Fruit fly (Drosophila melanogaster): ENCODE data around the gene CG18599.
A peak's percentile ranks its signal among the peaks of the same experiment; 100 is the strongest.

Gene CG18599

DNA sequence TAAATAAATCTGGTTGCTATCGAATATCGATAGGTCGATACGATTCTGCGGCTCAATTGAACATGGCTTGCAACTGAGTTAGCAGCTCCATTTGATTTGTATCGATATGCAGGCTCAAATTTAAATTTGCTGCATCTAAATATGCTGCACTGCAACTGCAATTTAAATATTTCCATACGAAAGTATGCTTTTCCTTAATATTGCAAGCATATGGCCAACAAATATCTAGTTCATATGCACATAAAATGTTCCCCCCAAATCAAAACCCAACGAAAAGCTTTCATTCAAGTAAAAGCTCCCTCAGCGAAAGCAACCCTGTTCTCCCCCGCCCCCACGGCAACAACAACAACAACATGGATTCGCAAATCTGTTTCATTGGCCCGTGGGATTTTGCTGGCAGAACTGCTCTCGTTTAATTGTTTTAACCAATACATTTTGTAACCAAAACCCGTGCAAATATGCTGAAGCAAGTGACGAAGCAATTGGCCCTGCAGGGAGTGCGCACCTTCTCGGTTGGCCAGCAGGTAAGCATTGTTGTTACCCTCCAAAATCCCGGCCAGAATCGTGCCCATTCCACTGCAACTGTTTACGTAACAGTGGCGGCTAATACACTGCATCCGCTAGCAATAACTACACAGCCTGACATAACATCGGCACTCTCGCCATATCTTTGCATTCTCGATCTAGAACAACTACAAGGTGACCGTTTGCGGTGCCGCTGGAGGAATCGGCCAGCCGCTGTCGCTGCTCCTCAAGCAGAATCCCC is 41.4 kb upstream of the CG18599 start, which contains the start of the genes CG7168 and Mdh2 (continued):
- no peak for TF ChIP-seq prd (optimal IDR thresholded peaks at IDR 0.05)
- TF ChIP-seq prd (GFP tag; IDR thresholded peaks at IDR 0.05) = no peak
- no peak for TF ChIP-seq CG18476 (GFP tag; optimal IDR thresholded peaks at IDR 0.05)
- 0 out of 2 replicates have a peak, but pooled peaks have one; percentile 43 for TF ChIP-seq vvl (GFP tag; IDR thresholded peaks at IDR 0.05)
- no peak for TF ChIP-seq ewg (GFP tag; optimal IDR thresholded peaks at IDR 0.05)
- peak; percentile 40 for TF ChIP-seq lab (GFP tag; optimal IDR thresholded peaks at IDR 0.05)
- no peak for TF ChIP-seq CG14667 (GFP tag; IDR thresholded peaks at IDR 0.05)
- no peak for TF ChIP-seq CG4328 (GFP tag; optimal IDR thresholded peaks at IDR 0.05)
- no peak for TF ChIP-seq Hr3 (GFP tag; optimal IDR thresholded peaks at IDR 0.05)
- TF ChIP-seq fd102C (GFP tag; optimal IDR thresholded peaks at IDR 0.05) = no peak
- TF ChIP-seq CG10321 (GFP tag; IDR thresholded peaks at IDR 0.05) = no peak
- peak; percentile 83 for TF ChIP-seq Sry-δ (GFP tag; optimal IDR thresholded peaks at IDR 0.05)
- no peak for TF ChIP-seq NfI (GFP tag; optimal IDR thresholded peaks at IDR 0.05)
- TF ChIP-seq fu2 (GFP tag; optimal IDR thresholded peaks at IDR 0.05) = no peak
- TF ChIP-seq CG11504 (tag; optimal IDR thresholded peaks at IDR 0.05) = peak; percentile 2
- no peak for TF ChIP-seq CG13894 (tag; optimal IDR thresholded peaks at IDR 0.05)
- peak; percentile 71 for TF ChIP-seq sens (GFP tag)
- TF ChIP-seq Bteb2 (GFP tag; optimal IDR thresholded peaks at IDR 0.05) = no peak
- no peak for TF ChIP-seq CG10979 (tag; optimal IDR thresholded peaks at IDR 0.05)
- TF ChIP-seq Lim3 (GFP tag; IDR thresholded peaks at IDR 0.05) = no peak
- TF ChIP-seq CG7963 (GFP tag; IDR thresholded peaks at IDR 0.05; ENCODE audit: partially characterized antibody) = peak; percentile 90
- TF ChIP-seq CG11723 (GFP tag; optimal IDR thresholded peaks at IDR 0.05) = no peak
- TF ChIP-seq CG34376 (GFP tag; optimal IDR thresholded peaks at IDR 0.05) = peak; percentile 12
- peak; percentile 15 for TF ChIP-seq CG15601 (tag; optimal IDR thresholded peaks at IDR 0.05)
- TF ChIP-seq CG11247 (GFP tag; IDR thresholded peaks at IDR 0.05) = no peak
- no peak for TF ChIP-seq CG12071 (GFP tag; optimal IDR thresholded peaks at IDR 0.05)
- TF ChIP-seq CG6813 (GFP tag; optimal IDR thresholded peaks at IDR 0.05) = no peak
- TF ChIP-seq gem (tag; optimal IDR thresholded peaks at IDR 0.05) = no peak
- TF ChIP-seq sim (GFP tag; IDR thresholded peaks at IDR 0.05) = no peak
- no peak for TF ChIP-seq vfl (GFP tag; optimal IDR thresholded peaks at IDR 0.05)
- no peak for TF ChIP-seq Atf3 (GFP tag; optimal IDR thresholded peaks at IDR 0.05)
- no peak for TF ChIP-seq CG3726 (GFP tag; IDR thresholded peaks at IDR 0.05)
- no peak for TF ChIP-seq CG7372 (GFP tag; IDR thresholded peaks at IDR 0.05)
- no peak for TF ChIP-seq sisA (GFP tag; IDR thresholded peaks at IDR 0.05)
- TF ChIP-seq CG4707 (GFP tag; optimal IDR thresholded peaks at IDR 0.05) = no peak
- no peak for TF ChIP-seq CG17568 (GFP tag; optimal IDR thresholded peaks at IDR 0.05)
- TF ChIP-seq sug (tag; optimal IDR thresholded peaks at IDR 0.05) = peak; percentile 25
- peak; percentile 92 for TF ChIP-seq nerfin-2 (GFP tag; IDR thresholded peaks at IDR 0.05; ENCODE audit: partially characterized antibody)
- TF ChIP-seq CG10267 (tag; optimal IDR thresholded peaks at IDR 0.05) = peak; percentile 16
- no peak for TF ChIP-seq CG17361 (GFP tag; IDR thresholded peaks at IDR 0.05)
- no peak for TF ChIP-seq CG11456 (GFP tag; IDR thresholded peaks at IDR 0.05)
- 0 out of 2 replicates have a peak, but pooled peaks have one; percentile 15 for TF ChIP-seq gsb (GFP tag; IDR thresholded peaks at IDR 0.05)
- TF ChIP-seq hbn (GFP tag; IDR thresholded peaks at IDR 0.05; ENCODE audit: partially characterized antibody) = peak; percentile 69
- TF ChIP-seq CG2129 (GFP tag; IDR thresholded peaks at IDR 0.05; ENCODE audit: partially characterized antibody) = no peak; the same call in 1 of the 2 replicates
- TF ChIP-seq Stat92E (GFP tag; optimal IDR thresholded peaks at IDR 0.05) = no peak
- TF ChIP-seq da (GFP tag; optimal IDR thresholded peaks at IDR 0.05) = no peak
- no peak for TF ChIP-seq CG10654 (GFP tag; optimal IDR thresholded peaks at IDR 0.05)
- TF ChIP-seq pita (GFP tag; optimal IDR thresholded peaks at IDR 0.05) = no peak
- peak; percentile 79 for TF ChIP-seq MBD-R2 (GFP tag; IDR thresholded peaks at IDR 0.05)

All from whole organism, embryonic.